Worm (Caenorhabditis elegans) whole organism, midembryonic: ENCODE measurements around the gene C27D6.15.

Source experiments
- cog-1 ChIP-seq: sonication (generic microtip); optimal IDR thresholded peaks from 2 replicates; lab custom pipeline; 2016; ENCODE audit warnings: missing genetic modification characterization, missing compliant biosample characterization
- klf-2 ChIP-seq: fragments of 200-800 bp; sonication (Bioruptor generic); conservative IDR thresholded peaks from 2 replicates; pipeline ENCODE4 v1.3.6; 2022; ENCODE audit warnings: missing genetic modification reagents, missing genetic modification characterization, missing compliant biosample characterization

- TF ChIP-seq cog-1 (tag; lab: Kevin White, UChicago) (no peak), klf-2 (GFP tag; lab: Robert Waterston, UW) (no peak)
Observed at ce11 chrII:5212675-5213074, 41.0 kb downstream of the C27D6.15 start, which contains the start of gene C34F11.1.
